Fruit fly (Drosophila melanogaster): ENCODE measurements around the gene CG32085.

Gene CG32085

DNA sequence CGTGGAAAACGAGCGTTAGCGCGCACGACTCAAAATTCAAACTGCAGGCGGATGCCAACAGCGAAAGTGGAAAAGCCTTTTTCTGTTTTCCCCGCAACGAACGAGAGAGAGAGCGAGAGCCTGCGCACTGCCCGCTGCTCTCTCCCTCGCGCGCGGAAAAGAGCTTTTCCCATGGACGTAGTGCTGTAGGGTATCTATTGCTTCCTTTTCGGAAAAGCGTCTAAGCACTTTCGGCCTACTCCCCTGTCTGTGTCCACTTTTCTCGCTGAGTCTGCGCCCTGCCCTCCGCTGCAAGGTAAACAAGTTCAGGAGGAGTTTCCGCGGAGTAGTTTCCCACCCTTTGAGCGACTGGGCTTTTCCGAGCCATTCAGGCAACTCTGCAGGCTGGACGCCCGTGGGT is at the start of gene CG32085:
CG32085 (minus strand) TSS at position 47 of the 400 bp plus-strand sequence.
- TF ChIP-seq h (optimal IDR thresholded peaks at IDR 0.05) (no peak), Sin3A (optimal IDR thresholded peaks at IDR 0.05) (no peak), insv (optimal IDR thresholded peaks at IDR 0.05) (no peak), ttk (optimal IDR thresholded peaks at IDR 0.05) (no peak), Myc (optimal IDR thresholded peaks at IDR 0.05) (no peak), psq (optimal IDR thresholded peaks at IDR 0.05) (no peak)

DNA sequence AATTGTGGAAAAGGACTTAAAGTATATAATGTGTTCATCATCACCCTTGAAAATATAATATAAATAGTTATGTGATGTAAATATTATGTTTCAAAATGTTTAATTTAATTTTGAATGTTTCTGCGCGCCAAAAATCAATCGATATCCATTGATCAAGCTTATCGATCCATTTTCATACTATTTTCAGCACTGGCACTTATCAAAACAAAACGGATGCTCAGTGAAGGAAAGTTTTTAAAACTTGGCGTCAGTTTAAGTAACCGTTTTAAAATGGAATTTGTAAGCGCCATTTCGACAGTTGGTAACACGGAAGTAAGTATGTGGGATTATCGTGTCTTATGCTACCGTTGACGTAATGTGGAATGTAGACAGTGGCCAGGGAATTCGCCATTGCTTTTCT is 48.0 kb upstream of the CG32085 start, which contains the start of gene sunn:
sunn (plus strand) TSS at position 202 of the 400 bp plus-strand sequence.
- TF ChIP-seq ttk (optimal IDR thresholded peaks at IDR 0.05) (no peak), Sin3A (optimal IDR thresholded peaks at IDR 0.05) (no peak), psq (optimal IDR thresholded peaks at IDR 0.05) (no peak), Myc (optimal IDR thresholded peaks at IDR 0.05) (no peak), insv (optimal IDR thresholded peaks at IDR 0.05) (no peak), h (optimal IDR thresholded peaks at IDR 0.05) (no peak)

DNA sequence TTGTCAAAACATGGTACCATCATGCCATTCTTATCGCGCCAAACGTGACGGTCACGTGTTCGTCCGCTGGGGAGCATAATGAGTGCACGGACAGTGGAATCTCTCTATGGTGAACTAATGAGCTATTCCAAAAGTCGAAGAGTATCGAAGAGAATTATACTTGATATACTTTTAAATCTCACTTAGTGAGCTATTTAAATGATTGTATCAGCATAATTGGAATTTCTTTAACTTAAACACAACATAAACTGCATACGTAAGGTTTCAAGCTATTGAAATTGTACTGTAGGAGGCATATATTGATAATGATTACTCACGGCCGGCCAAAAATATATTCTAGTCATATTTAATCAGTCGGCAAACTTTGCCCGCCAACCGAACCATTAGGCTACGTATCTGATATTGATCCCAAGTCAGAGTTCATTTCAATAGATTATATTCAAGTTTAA is 41.4 kb upstream of the CG32085 start:
- no peak for TF ChIP-seq Sin3A (optimal IDR thresholded peaks at IDR 0.05)
- TF ChIP-seq ttk (optimal IDR thresholded peaks at IDR 0.05), result no peak
- no peak for TF ChIP-seq insv (optimal IDR thresholded peaks at IDR 0.05)
- TF ChIP-seq psq (optimal IDR thresholded peaks at IDR 0.05), result no peak
- no peak for TF ChIP-seq h (optimal IDR thresholded peaks at IDR 0.05)

DNA sequence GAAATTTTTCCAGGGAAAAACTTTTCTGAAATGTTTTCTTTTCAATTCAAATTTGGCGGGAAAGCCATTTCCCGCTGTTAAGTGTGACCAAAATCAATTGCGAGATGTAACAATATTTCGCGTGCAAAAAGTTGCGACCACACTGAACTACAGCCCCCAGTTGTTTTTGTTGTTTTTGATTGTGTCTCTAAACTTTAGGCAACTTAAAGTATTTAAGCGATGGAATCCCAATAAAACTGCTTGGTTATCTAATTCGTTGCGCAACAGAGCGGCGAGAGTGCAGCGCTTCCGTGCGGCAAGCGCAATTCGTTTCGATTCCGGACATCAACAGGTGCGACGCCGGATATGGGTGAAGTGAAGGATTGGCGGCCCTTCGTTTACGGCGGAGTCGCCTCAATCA is 40.6 kb upstream of the CG32085 start, which contains the start of gene Bmcp:
Bmcp (plus strand) TSS at position 155 of the 400 bp plus-strand sequence.
- TF ChIP-seq ttk (optimal IDR thresholded peaks at IDR 0.05) (no peak), psq (optimal IDR thresholded peaks at IDR 0.05) (no peak), Myc (optimal IDR thresholded peaks at IDR 0.05) (no peak), insv (optimal IDR thresholded peaks at IDR 0.05) (no peak), Sin3A (optimal IDR thresholded peaks at IDR 0.05) (no peak), h (optimal IDR thresholded peaks at IDR 0.05) (no peak)

DNA sequence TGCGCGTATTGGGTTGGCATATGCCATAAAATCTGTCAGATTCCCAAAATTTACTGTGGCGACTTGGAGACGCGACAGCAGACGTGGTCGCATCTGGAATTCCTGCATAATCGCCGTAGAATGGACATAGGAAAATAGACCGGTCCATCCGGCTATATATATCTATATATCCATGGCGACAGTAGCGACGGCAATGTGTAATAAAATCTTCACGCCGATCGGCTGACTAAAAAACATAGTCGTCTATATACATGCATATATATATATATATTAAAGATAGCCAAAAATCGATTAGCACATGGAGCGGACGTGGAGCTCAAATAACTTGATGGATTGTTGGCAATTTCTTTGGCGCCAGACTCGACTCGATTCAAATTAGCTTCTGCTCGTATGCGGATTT is 37.8 kb upstream of the CG32085 start:
- TF ChIP-seq Sin3A (optimal IDR thresholded peaks at IDR 0.05), result no peak
- TF ChIP-seq insv (optimal IDR thresholded peaks at IDR 0.05), result no peak
- TF ChIP-seq h (optimal IDR thresholded peaks at IDR 0.05), result no peak
- no peak for TF ChIP-seq psq (optimal IDR thresholded peaks at IDR 0.05)
- TF ChIP-seq Myc (optimal IDR thresholded peaks at IDR 0.05), result no peak
- no peak for TF ChIP-seq ttk (optimal IDR thresholded peaks at IDR 0.05)

DNA sequence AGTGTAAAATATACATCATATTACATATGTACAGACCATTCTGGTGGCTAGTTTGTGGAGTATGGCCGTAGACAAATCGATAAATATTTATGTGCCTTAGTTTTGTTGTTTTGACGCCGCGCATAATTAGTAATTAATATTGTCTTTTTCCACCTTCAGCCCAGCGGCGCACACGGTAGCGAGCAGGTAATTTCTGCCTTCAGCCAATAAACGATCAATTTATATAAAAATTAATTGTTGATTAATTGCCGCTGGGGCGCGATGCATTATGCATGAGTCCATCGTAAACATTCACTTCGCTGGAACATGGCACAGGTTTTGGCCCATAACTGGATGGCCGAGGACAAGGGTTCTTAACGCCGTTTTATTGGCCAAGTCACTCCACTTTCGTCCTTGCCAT is 37.2 kb upstream of the CG32085 start:
- TF ChIP-seq ttk (optimal IDR thresholded peaks at IDR 0.05), result no peak
- TF ChIP-seq h (optimal IDR thresholded peaks at IDR 0.05), result no peak
- TF ChIP-seq psq (optimal IDR thresholded peaks at IDR 0.05), result no peak
- no peak for TF ChIP-seq insv (optimal IDR thresholded peaks at IDR 0.05)
- TF ChIP-seq Myc (optimal IDR thresholded peaks at IDR 0.05), result no peak
- no peak for TF ChIP-seq Sin3A (optimal IDR thresholded peaks at IDR 0.05)

DNA sequence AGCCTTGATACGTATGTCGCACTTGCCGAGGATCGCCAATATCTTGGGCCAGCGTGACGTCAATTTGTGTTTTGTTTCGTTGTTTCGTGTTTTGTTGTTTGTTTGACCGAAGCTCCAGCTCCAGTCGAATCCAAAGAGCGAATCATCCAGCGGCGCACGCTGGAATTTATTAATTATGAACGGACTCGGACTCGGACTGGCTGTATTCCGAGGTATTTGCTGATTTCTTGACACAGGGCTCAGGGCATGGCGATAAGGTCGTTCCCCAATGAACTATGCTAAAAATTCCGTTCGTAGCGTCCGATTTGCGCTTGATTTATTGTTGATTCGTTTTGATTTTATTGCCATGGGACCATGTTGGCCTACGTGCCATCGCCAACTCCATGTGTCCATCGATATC is 36.8 kb upstream of the CG32085 start:
- TF ChIP-seq ttk (optimal IDR thresholded peaks at IDR 0.05) (no peak), h (optimal IDR thresholded peaks at IDR 0.05) (no peak), Myc (optimal IDR thresholded peaks at IDR 0.05) (no peak), insv (optimal IDR thresholded peaks at IDR 0.05) (no peak), psq (optimal IDR thresholded peaks at IDR 0.05) (no peak), Sin3A (optimal IDR thresholded peaks at IDR 0.05) (no peak)

DNA sequence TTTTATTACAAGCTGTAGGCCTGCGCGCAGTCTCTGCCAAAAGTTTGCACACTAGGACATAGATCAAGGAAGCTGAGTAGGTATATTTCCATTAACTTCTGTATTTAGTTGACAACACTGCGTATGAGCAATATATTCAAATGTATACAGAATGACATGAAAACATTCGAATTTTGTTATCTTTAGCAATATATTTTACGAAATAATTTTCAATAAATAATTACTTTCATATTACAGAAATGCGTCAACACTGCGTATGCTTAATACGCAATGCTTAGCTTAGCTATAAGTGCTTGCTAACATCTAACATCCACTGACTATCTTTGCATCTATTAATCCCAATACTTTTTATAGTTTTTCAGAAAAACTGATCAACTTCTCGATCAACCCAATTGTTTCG is 36.2 kb upstream of the CG32085 start:
- TF ChIP-seq Sin3A (optimal IDR thresholded peaks at IDR 0.05) (no peak), Myc (optimal IDR thresholded peaks at IDR 0.05) (no peak), h (optimal IDR thresholded peaks at IDR 0.05) (no peak), ttk (optimal IDR thresholded peaks at IDR 0.05) (no peak), insv (optimal IDR thresholded peaks at IDR 0.05) (no peak), psq (optimal IDR thresholded peaks at IDR 0.05) (no peak)

DNA sequence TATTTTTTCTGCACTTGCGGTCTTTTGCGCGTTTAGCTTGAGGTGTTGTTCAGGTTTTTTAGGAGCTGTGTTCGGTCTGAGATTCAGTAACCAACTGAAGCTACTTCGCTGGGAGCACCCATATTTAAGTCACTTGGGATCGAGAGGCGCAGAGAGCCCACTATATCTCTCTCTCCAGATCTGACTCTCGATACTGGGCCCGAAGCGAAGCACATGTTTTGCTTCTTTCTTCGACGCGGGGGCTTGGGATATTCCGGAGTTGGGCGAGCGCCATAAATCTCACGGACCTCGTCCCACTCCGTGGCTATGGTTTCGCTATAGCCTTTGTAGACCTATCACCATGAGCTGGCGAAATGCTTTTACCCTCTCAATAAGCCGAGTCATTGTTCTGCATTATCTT is 35.0 kb upstream of the CG32085 start, which contains the start of gene CG14132:
CG14132 (minus strand) TSS at position 99 of the 400 bp plus-strand sequence.
- no peak for TF ChIP-seq psq (optimal IDR thresholded peaks at IDR 0.05)
- TF ChIP-seq h (optimal IDR thresholded peaks at IDR 0.05), result no peak
- TF ChIP-seq Sin3A (optimal IDR thresholded peaks at IDR 0.05), result no peak
- TF ChIP-seq ttk (optimal IDR thresholded peaks at IDR 0.05), result no peak
- TF ChIP-seq insv (optimal IDR thresholded peaks at IDR 0.05), result no peak
- TF ChIP-seq Myc (optimal IDR thresholded peaks at IDR 0.05), result no peak

DNA sequence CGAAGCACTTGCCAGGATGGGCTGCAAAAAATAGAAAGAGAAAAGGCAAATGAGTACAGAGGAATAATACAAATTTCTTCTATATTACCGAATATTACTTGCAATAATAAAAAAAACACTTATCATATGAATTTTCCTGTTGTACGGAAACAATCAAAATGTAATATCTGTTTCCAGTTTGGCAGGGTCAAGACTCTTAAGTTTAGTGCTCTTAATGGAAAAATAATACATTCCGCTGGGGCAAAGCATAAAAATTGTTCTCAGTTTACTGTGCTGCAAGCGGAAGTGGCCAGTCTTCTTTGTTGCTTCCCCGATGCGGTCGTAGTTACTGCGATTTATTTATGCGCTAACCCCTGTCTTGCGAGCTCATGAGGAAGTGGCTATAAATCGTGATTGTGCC is 32.7 kb upstream of the CG32085 start:
- TF ChIP-seq ttk (optimal IDR thresholded peaks at IDR 0.05), result no peak

DNA sequence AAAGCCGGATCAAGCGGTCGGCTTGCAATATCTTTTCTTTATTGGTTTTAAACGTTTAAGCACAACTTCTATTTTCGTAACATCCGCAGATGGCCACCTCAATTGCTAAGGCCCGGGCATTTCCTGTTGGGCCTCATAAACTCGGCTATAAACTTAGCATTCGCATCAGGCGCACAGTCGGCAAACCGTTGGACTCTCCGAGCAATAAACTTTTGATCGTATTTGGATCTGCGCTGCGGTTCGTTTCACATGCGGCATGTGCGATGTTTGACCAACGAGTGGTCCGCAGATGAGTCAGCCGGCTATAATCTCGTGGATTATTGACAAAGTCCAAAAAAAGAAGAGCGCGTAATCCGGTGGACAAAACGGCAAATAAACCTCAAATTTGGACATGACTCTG is 31.6 kb upstream of the CG32085 start:
- TF ChIP-seq insv (optimal IDR thresholded peaks at IDR 0.05) (no peak), Sin3A (optimal IDR thresholded peaks at IDR 0.05) (no peak), psq (optimal IDR thresholded peaks at IDR 0.05) (no peak), Myc (optimal IDR thresholded peaks at IDR 0.05) (no peak), h (optimal IDR thresholded peaks at IDR 0.05) (no peak), ttk (optimal IDR thresholded peaks at IDR 0.05) (no peak)

DNA sequence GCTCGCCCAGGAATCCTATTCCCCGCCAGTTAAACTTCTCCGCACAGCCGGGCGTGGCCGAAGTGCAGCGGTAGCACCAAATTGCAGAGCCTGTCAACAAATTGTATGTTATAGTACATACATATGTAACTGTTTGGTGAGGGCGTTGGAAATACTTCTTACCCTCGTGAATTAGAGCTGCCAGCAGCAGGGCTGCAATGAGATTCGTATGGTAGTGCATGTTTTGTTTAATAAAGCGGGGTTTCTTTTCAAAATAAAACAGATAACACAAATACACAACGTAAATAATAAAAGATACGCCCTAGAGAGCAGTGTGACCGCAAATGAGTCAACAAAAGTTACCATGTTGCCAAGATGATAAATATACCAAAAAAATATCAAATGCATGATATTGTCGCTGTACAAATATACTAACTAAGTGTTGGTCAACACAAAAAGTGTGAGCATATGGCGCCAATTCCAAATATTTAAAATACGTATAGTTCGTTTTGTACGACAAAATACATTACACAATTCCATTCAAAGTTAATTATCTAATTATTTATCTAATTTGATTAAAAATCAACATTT is 31.0 kb upstream of the CG32085 start, which contains the start of gene crim:
crim (minus strand) TSS at position 328 of the 570 bp plus-strand sequence.
- TF ChIP-seq psq (optimal IDR thresholded peaks at IDR 0.05), result no peak
- no peak for TF ChIP-seq Sin3A (optimal IDR thresholded peaks at IDR 0.05)
- no peak for TF ChIP-seq Myc (optimal IDR thresholded peaks at IDR 0.05)
- no peak for TF ChIP-seq insv (optimal IDR thresholded peaks at IDR 0.05)
- no peak for TF ChIP-seq h (optimal IDR thresholded peaks at IDR 0.05)
- TF ChIP-seq ttk (optimal IDR thresholded peaks at IDR 0.05), result no peak

DNA sequence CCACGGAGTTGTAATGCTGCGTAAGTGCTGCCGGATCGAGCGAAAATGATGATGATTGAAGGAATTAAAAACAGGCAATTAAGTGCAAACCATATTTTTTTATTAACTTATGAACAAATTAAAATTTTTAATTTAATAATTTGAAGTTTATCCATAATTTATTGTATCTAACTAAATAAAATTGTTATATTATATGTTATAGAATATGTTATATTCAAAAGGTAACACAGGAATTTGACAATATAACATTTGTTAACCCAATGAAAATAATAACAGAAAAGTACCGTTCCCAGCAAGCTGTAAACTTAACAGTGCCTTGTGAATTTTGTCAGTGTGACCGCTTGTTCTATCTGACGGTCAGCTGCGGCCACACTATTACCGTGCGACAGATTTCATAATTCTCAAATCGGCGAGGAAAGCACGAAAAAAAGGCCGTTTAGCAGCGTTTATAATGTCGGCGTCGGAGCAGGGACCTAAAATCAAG is 28.5 kb upstream of the CG32085 start, which contains the start of the genes Ccdc56 and mtTFB1:
Ccdc56 (plus strand) TSS at position 347 of the 484 bp plus-strand sequence.
mtTFB1 (plus strand) TSS at position 347 of the 484 bp plus-strand sequence.
- TF ChIP-seq h (optimal IDR thresholded peaks at IDR 0.05) (no peak), ttk (optimal IDR thresholded peaks at IDR 0.05) (no peak), psq (optimal IDR thresholded peaks at IDR 0.05) (no peak), insv (optimal IDR thresholded peaks at IDR 0.05) (no peak), Myc (optimal IDR thresholded peaks at IDR 0.05) (no peak), Sin3A (optimal IDR thresholded peaks at IDR 0.05) (no peak)

Data from Kc167 (cell line).